Worm (Caenorhabditis elegans): ENCODE results near the gene T01G1.2.

Gene T01G1.2

DNA sequence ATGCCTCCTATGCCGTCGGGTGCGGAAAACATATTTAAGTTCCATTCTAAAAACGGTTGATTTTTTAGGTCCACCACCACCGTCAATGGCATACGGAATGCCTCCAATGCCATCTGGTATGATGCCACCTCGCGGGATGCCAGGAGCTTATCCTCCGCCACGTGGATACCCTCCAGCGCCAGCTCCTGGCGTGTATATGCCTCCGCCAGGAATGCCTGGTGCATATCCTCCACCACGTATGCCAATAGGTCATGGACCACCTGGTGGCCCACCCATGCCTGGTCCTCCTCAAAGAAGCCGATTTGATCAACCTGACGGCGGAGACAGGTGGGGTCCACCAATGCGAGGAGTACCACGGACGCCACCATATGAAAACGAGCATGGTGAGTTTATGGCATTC, 42.7 kb upstream of the T01G1.2 start:
- TF ChIP-seq hmg-11 (tag; optimal IDR thresholded peaks at IDR 0.05): no peak
- no peak for TF ChIP-seq ztf-11 (tag; optimal IDR thresholded peaks at IDR 0.05)
- no peak for TF ChIP-seq elt-3 (tag; optimal IDR thresholded peaks at IDR 0.05)
- no peak for TF ChIP-seq ceh-9 (tag; optimal IDR thresholded peaks at IDR 0.05)
- no peak for TF ChIP-seq R02D3.7 (tag; optimal IDR thresholded peaks at IDR 0.05)
- no peak for TF ChIP-seq nhr-77 (tag; optimal IDR thresholded peaks at IDR 0.05)
- no peak for TF ChIP-seq fos-1 (tag; optimal IDR thresholded peaks at IDR 0.05)
- no peak for TF ChIP-seq ama-1 (optimal IDR thresholded peaks at IDR 0.05)
- no peak for TF ChIP-seq nfya-1 (tag; optimal IDR thresholded peaks at IDR 0.05; ENCODE audit: insufficient read depth)
- TF ChIP-seq skn-1 (tag; optimal IDR thresholded peaks at IDR 0.05): no peak
- no peak for TF ChIP-seq nhr-237 (tag; optimal IDR thresholded peaks at IDR 0.05)
- TF ChIP-seq elt-1 (tag; optimal IDR thresholded peaks at IDR 0.05): no peak
- TF ChIP-seq nhr-23 (tag; optimal IDR thresholded peaks at IDR 0.05): no peak
- TF ChIP-seq nhr-11 (tag; optimal IDR thresholded peaks at IDR 0.05): no peak
- no peak for TF ChIP-seq fkh-2 (tag; optimal IDR thresholded peaks at IDR 0.05)

DNA sequence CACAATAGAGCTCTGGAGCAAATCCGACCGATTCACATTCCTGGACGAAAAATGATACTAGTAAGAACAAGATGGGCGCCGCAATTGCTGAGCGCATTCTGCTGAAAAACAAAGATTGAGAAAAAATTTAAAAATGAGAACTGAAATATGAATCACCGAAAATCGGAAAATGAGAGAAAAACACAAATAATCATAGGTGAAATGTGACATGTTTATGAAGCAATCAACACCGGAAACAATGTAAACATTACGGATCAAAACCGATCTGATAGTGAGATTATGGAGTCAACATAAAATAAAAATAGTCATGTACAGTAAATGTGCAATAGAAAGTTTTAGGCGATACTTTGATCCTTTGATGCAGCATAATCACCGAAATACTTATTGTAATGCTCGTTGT, 40.3 kb upstream of the T01G1.2 start, which contains the start of gene dnj-2:
dnj-2 (minus strand) TSS at position 101 of the 400 bp plus-strand sequence.
- no peak for TF ChIP-seq sea-2 (GFP tag; optimal IDR thresholded peaks at IDR 0.05)
- TF ChIP-seq nhr-12 (tag; optimal IDR thresholded peaks at IDR 0.05): no peak
- no peak for TF ChIP-seq snpc-4 (tag; optimal IDR thresholded peaks at IDR 0.05)
- no peak for TF ChIP-seq ceh-9 (tag; optimal IDR thresholded peaks at IDR 0.05)
- no peak for TF ChIP-seq nhr-67 (tag; optimal IDR thresholded peaks at IDR 0.05)
- no peak for TF ChIP-seq pha-4 (tag; optimal IDR thresholded peaks at IDR 0.05)
- no peak for TF ChIP-seq nhr-11 (tag; optimal IDR thresholded peaks at IDR 0.05)
- TF ChIP-seq hmg-11 (tag; optimal IDR thresholded peaks at IDR 0.05): no peak
- no peak for TF ChIP-seq elt-1 (tag; optimal IDR thresholded peaks at IDR 0.05)
- TF ChIP-seq nfya-1 (tag; optimal IDR thresholded peaks at IDR 0.05; ENCODE audit: insufficient read depth): no peak
- no peak for TF ChIP-seq jun-1 (tag; optimal IDR thresholded peaks at IDR 0.05)
- TF ChIP-seq nhr-25 (tag; optimal IDR thresholded peaks at IDR 0.05): no peak
- TF ChIP-seq fos-1 (tag; optimal IDR thresholded peaks at IDR 0.05): no peak
- TF ChIP-seq tbx-2 (tag; optimal IDR thresholded peaks at IDR 0.05): no peak
- TF ChIP-seq ztf-11 (tag; optimal IDR thresholded peaks at IDR 0.05): no peak
- no peak for TF ChIP-seq nhr-77 (tag; optimal IDR thresholded peaks at IDR 0.05)
- no peak for TF ChIP-seq mml-1 (tag; optimal IDR thresholded peaks at IDR 0.05)

ce11 chrIV:11314885-11315284, 39.3 kb upstream of the T01G1.2 start, which contains the start of the genes B0035.3, B0035.22 and pfd-4:
TSS of gene B0035.3 (minus strand) at chrIV:11314998.
TSS of gene B0035.22 (plus strand) at chrIV:11315153.
TSS of gene pfd-4 (plus strand) at chrIV:11315207.
- no peak for TF ChIP-seq egl-5 (tag; optimal IDR thresholded peaks at IDR 0.05)
- no peak for TF ChIP-seq R02D3.7 (tag; optimal IDR thresholded peaks at IDR 0.05)
- no peak for TF ChIP-seq skn-1 (tag; optimal IDR thresholded peaks at IDR 0.05)
- peak; percentile 85 for TF ChIP-seq lin-15B (tag; optimal IDR thresholded peaks at IDR 0.05)
- no peak for TF ChIP-seq mml-1 (tag; optimal IDR thresholded peaks at IDR 0.05)
- TF ChIP-seq pqm-1 (tag; optimal IDR thresholded peaks at IDR 0.05): no peak
- peak; percentile 25 for TF ChIP-seq hmg-11 (tag; optimal IDR thresholded peaks at IDR 0.05)
- TF ChIP-seq nhr-12 (tag; optimal IDR thresholded peaks at IDR 0.05): no peak
- TF ChIP-seq nhr-67 (tag; optimal IDR thresholded peaks at IDR 0.05): no peak
- no peak for TF ChIP-seq ama-1 (optimal IDR thresholded peaks at IDR 0.05)
- TF ChIP-seq ZK546.5 (tag; optimal IDR thresholded peaks at IDR 0.05): no peak
- TF ChIP-seq nhr-25 (tag; optimal IDR thresholded peaks at IDR 0.05): peak; percentile 3
- no peak for TF ChIP-seq lin-39 (tag; optimal IDR thresholded peaks at IDR 0.05)
- TF ChIP-seq snpc-4 (tag; optimal IDR thresholded peaks at IDR 0.05): peak; percentile 18
- no peak for TF ChIP-seq ceh-28 (tag; optimal IDR thresholded peaks at IDR 0.05)
- TF ChIP-seq elt-3 (tag; optimal IDR thresholded peaks at IDR 0.05): no peak
- peak; percentile 60 for TF ChIP-seq pha-4 (tag; optimal IDR thresholded peaks at IDR 0.05)
- no peak for TF ChIP-seq jun-1 (tag; optimal IDR thresholded peaks at IDR 0.05)
- no peak for TF ChIP-seq ztf-4 (tag; optimal IDR thresholded peaks at IDR 0.05)
- no peak for TF ChIP-seq elt-2 (tag; optimal IDR thresholded peaks at IDR 0.05)
- no peak for TF ChIP-seq lsy-12 (tag; optimal IDR thresholded peaks at IDR 0.05)
- TF ChIP-seq nhr-23 (tag; optimal IDR thresholded peaks at IDR 0.05): peak; percentile 63
- TF ChIP-seq daf-12 (tag; optimal IDR thresholded peaks at IDR 0.05): no peak
- TF ChIP-seq nfya-1 (tag; optimal IDR thresholded peaks at IDR 0.05; ENCODE audit: insufficient read depth): peak; percentile 62
- no peak for TF ChIP-seq unc-62 (GFP tag; optimal IDR thresholded peaks at IDR 0.05)
- no peak for TF ChIP-seq aly-2 (tag; optimal IDR thresholded peaks at IDR 0.05)
- TF ChIP-seq ceh-82 (tag; optimal IDR thresholded peaks at IDR 0.05): no peak
- peak; percentile 68 for TF ChIP-seq nhr-43 (tag; optimal IDR thresholded peaks at IDR 0.05; ENCODE audit: poor library complexity, severe bottlenecking)
- no peak for TF ChIP-seq zag-1 (tag; optimal IDR thresholded peaks at IDR 0.05)
- TF ChIP-seq elt-1 (tag; optimal IDR thresholded peaks at IDR 0.05): no peak
- no peak for TF ChIP-seq sea-2 (GFP tag; optimal IDR thresholded peaks at IDR 0.05)
- TF ChIP-seq nhr-76 (tag; optimal IDR thresholded peaks at IDR 0.05): no peak
- no peak for TF ChIP-seq egl-27 (tag; optimal IDR thresholded peaks at IDR 0.05)
- TF ChIP-seq nhr-77 (tag; optimal IDR thresholded peaks at IDR 0.05): no peak
- TF ChIP-seq ceh-9 (tag; optimal IDR thresholded peaks at IDR 0.05): no peak
- no peak for TF ChIP-seq tbx-2 (tag; optimal IDR thresholded peaks at IDR 0.05)
- TF ChIP-seq mdl-1 (tag; optimal IDR thresholded peaks at IDR 0.05): no peak
- no peak for TF ChIP-seq nhr-28 (tag; optimal IDR thresholded peaks at IDR 0.05)
- no peak for TF ChIP-seq ztf-11 (tag; optimal IDR thresholded peaks at IDR 0.05)
- TF ChIP-seq fkh-10 (GFP tag; optimal IDR thresholded peaks at IDR 0.05): no peak
- TF ChIP-seq ceh-16 (tag; optimal IDR thresholded peaks at IDR 0.05): no peak
- no peak for TF ChIP-seq eor-1 (tag; optimal IDR thresholded peaks at IDR 0.05)
- no peak for TF ChIP-seq nhr-237 (tag; optimal IDR thresholded peaks at IDR 0.05)
- no peak for TF ChIP-seq unc-39 (tag; optimal IDR thresholded peaks at IDR 0.05)
